Worm (Caenorhabditis elegans) whole organism, young adult: Measurements from ENCODE around the gene vha-1.
A peak's percentile ranks its signal among the peaks of the same experiment; 100 is the strongest.

Experiments used
- F49E8.2 ChIP-seq: sonication (generic microtip); optimal IDR thresholded peaks from 3 replicates; lab custom pipeline; 2017; ENCODE audit warnings: missing genetic modification characterization, mild to moderate bottlenecking, missing compliant biosample characterization, antibody characterized with exemption, moderate library complexity; ENCODE audit not compliant: insufficient read depth
- dpl-1 ChIP-seq: fragments of 150-350 bp; optimal IDR thresholded peaks from 2 replicates; lab custom pipeline; 2014; ENCODE audit warnings: missing biosample characterization, missing genetic modification reagents, missing genetic modification characterization
- him-1 ChIP-seq: sonication (generic microtip); optimal IDR thresholded peaks from 2 replicates; lab custom pipeline; 2016; ENCODE audit warnings: missing genotype, missing genetic modification reagents, missing genetic modification characterization, missing compliant biosample characterization
- sea-2 ChIP-seq: fragments of 200-800 bp; sonication (Bioruptor generic); IDR thresholded peaks from 2 replicates; pipeline ENCODE4 v1.3.6; 2022; ENCODE audit warnings: missing genetic modification characterization, missing compliant biosample characterization
- tbx-9 ChIP-seq: sonication (generic microtip); optimal IDR thresholded peaks from 2 replicates; lab custom pipeline; 2016; ENCODE audit warnings: borderline replicate concordance, missing genetic modification characterization, inconsistent platforms, missing compliant biosample characterization
- unc-130 ChIP-seq: sonication (generic microtip); optimal IDR thresholded peaks from 2 replicates; lab custom pipeline; 2016; ENCODE audit warnings: missing genetic modification reagents, missing genetic modification characterization, missing compliant biosample characterization
- ztf-18 ChIP-seq: sonication (generic microtip); optimal IDR thresholded peaks from 2 replicates; lab custom pipeline; 2016; ENCODE audit warnings: missing genotype, mild to moderate bottlenecking, missing genetic modification characterization, missing compliant biosample characterization
- ztf-26 ChIP-seq: sonication (generic microtip); optimal IDR thresholded peaks from 2 replicates; lab custom pipeline; 2017; ENCODE audit warnings: missing genetic modification characterization, missing compliant biosample characterization
- ztf-28 ChIP-seq: fragments of 200-800 bp; sonication (Bioruptor generic); IDR thresholded peaks from 2 replicates; pipeline ENCODE4 v1.3.6; 2022; ENCODE audit warnings: missing genetic modification reagents, missing genetic modification characterization, missing compliant biosample characterization

DNA sequence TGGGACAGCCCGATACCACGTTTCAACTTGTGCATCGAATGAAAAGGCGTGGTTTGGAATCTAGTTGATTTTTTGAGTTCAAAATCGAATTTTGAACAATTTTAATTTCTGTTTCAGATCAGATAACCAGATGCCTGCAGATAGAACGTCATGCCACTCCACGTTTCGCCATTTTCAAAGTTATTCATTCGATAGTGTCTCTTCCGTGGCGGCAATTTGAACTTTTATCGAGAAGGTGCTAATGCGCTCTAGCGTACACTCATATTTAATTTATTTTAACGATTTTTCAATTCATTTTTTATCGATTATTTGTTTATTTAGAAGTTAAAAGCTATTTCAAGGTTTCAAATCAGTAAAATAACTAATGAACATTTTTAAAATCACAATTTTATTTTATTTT lies 5.1 kb upstream of the vha-1 start:
- no peak for TF ChIP-seq tbx-9
- no peak for TF ChIP-seq ztf-28 (GFP tag; lab: Robert Waterston, UW)
- TF ChIP-seq unc-130 = no peak
- TF ChIP-seq him-1 (tag; lab: Kevin White, UChicago) = peak; percentile 40
- no peak for TF ChIP-seq F49E8.2 (tag; lab: Kevin White, UChicago)
- TF ChIP-seq ztf-18 (tag; lab: Kevin White, UChicago) = no peak
- TF ChIP-seq sea-2 (GFP tag; lab: Robert Waterston, UW) = no peak
- peak; percentile 38 for TF ChIP-seq dpl-1 (GFP tag; lab: Kevin White, UChicago)
- no peak for TF ChIP-seq ztf-26 (tag; lab: Kevin White, UChicago)
